Worm (Caenorhabditis elegans) whole organism, young adult: ENCODE data around the gene dhcr-7.

ENCODE experiments used
- B0035.1 ChIP-seq: sonication (generic microtip); optimal IDR thresholded peaks from 2 replicates; lab custom pipeline; 2016; ENCODE audit warnings: missing genetic modification characterization, mild to moderate bottlenecking, missing compliant biosample characterization, missing genotype, missing genetic modification reagents
- C17E4.6 ChIP-seq: fragments of 200-800 bp; sonication (Bioruptor generic); IDR thresholded peaks from 2 replicates; pipeline ENCODE4 v1.3.6; 2022; ENCODE audit warnings: missing genetic modification reagents, missing genetic modification characterization, missing compliant biosample characterization
- lag-1 ChIP-seq: fragments of 200-800 bp; sonication (Bioruptor generic); IDR thresholded peaks from 2 replicates; pipeline ENCODE4 v1.3.6; 2022; ENCODE audit warnings: missing genetic modification reagents, missing genetic modification characterization, missing compliant biosample characterization
- rcor-1 ChIP-seq: fragments of 200-800 bp; sonication (Bioruptor generic); IDR thresholded peaks from 2 replicates; pipeline ENCODE4 v1.3.6; 2022; ENCODE audit warnings: missing genetic modification reagents, missing genetic modification characterization, missing compliant biosample characterization

DNA sequence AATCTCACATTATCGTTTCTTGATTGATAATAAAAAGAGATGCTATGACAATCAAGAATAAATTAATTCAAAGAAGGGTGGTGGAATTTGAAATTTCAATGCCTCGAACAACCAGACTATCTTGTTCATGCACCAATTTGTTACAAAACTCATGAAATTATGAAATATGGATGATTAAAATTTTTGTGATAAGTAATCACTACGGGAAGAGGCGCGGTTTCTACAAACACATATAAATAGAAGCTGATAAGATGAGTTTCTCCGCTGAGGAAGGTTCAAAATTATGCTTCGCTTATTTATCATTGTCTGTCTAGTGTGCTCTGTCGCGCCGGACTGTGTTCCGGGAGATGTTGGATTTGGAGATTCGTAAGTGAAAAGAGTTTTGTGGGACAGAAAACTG lies 29.3 kb upstream of the dhcr-7 start:
- no peak for TF ChIP-seq B0035.1
- no peak for TF ChIP-seq C17E4.6 (GFP tag; lab: Robert Waterston, UW)
- TF ChIP-seq lag-1 (GFP tag; lab: Robert Waterston, UW): no peak
- TF ChIP-seq rcor-1 (GFP tag; lab: Robert Waterston, UW): no peak
